Worm (Caenorhabditis elegans) whole organism, L1 larva: Measurements from ENCODE around the gene ras-1.

Experiments used
- hlh-17 ChIP-seq: fragments of 200-800 bp; sonication (Bioruptor generic); optimal IDR thresholded peaks from 2 replicates; lab custom pipeline; 2018; ENCODE audit warnings: missing genetic modification characterization, mild to moderate bottlenecking, missing compliant biosample characterization, moderate library complexity, borderline replicate concordance
- nhr-237 ChIP-seq: fragments of 150-350 bp; optimal IDR thresholded peaks from 2 replicates; lab custom pipeline; 2014; ENCODE audit warnings: missing biosample characterization, missing genetic modification characterization
- zag-1 ChIP-seq: fragments of 150-350 bp; optimal IDR thresholded peaks from 2 replicates; lab custom pipeline; 2014; ENCODE audit warnings: missing biosample characterization, missing genetic modification characterization

DNA sequence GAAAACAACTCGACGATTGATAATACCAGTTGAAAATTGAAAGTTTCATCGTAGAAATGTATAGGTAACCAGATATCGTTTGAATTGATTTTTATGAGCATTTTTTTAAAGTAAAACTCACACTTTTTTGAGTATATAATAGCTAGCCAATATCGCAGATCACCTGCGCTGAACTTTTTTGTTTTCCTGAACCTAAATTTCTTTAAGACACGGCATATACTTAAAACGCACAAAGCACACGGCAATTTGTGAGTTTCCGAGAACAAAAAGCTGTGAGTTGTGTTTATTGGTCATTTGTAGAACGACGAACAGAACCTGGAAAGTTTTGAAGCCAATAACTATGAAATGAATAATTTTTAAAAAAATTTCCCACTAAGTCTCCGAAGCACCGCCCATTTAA lies 49.7 kb upstream of the ras-1 start, which contains the start of gene sre-29:
- TF ChIP-seq zag-1 (tag; lab: Kevin White, UChicago) (no peak), nhr-237 (no peak), hlh-17 (no peak)
